Worm (Caenorhabditis elegans) whole organism, midembryonic: ENCODE measurements around the gene btb-4.

Experiments used
- T22C8.4 ChIP-seq: fragments of 200-800 bp; sonication (Bioruptor generic); IDR thresholded peaks from 2 replicates; pipeline ENCODE4 v1.3.6; 2022; ENCODE audit warnings: missing genetic modification characterization, missing compliant biosample characterization
- flt-1 ChIP-seq: fragments of 200-800 bp; sonication (Bioruptor generic); IDR thresholded peaks from 2 replicates; pipeline ENCODE4 v1.3.6; 2022; ENCODE audit warnings: missing genetic modification characterization, missing compliant biosample characterization
- klf-2 ChIP-seq: fragments of 200-800 bp; sonication (Bioruptor generic); conservative IDR thresholded peaks from 2 replicates; pipeline ENCODE4 v1.3.6; 2022; ENCODE audit warnings: missing genetic modification reagents, missing genetic modification characterization, missing compliant biosample characterization
- med-1 ChIP-seq: sonication (generic microtip); optimal IDR thresholded peaks from 2 replicates; lab custom pipeline; 2017; ENCODE audit warnings: missing genetic modification characterization, mild to moderate bottlenecking, missing compliant biosample characterization, antibody characterized with exemption, missing genetic modification reagents; ENCODE audit not compliant: insufficient read depth
- ztf-23 ChIP-seq: fragments of 200-800 bp; sonication (Bioruptor generic); IDR thresholded peaks from 2 replicates; pipeline ENCODE4 v1.3.6; 2022; ENCODE audit warnings: missing genetic modification reagents, missing genetic modification characterization, missing compliant biosample characterization
- ztf-29 ChIP-seq: fragments of 200-800 bp; sonication (Bioruptor generic); IDR thresholded peaks from 2 replicates; pipeline ENCODE4 v1.3.6; 2022; ENCODE audit warnings: missing genetic modification reagents, missing genetic modification characterization, missing compliant biosample characterization

- TF ChIP-seq flt-1 (GFP tag; lab: Robert Waterston, UW) (no peak), klf-2 (GFP tag; lab: Robert Waterston, UW) (no peak), T22C8.4 (GFP tag; lab: Robert Waterston, UW) (no peak), ztf-23 (GFP tag; lab: Robert Waterston, UW) (no peak), med-1 (GFP tag; lab: Kevin White, UChicago) (no peak), ztf-29 (GFP tag; lab: Robert Waterston, UW) (no peak)
Observed at ce11 chrII:2026525-2026924, 5.6 kb upstream of the btb-4 start, which contains the start of gene bath-21.
